Fruit fly (Drosophila melanogaster) whole organism, embryonic: ENCODE results near the gene Bap60.
A peak's percentile ranks its signal among the peaks of the same experiment; 100 is the strongest.

ENCODE experiments used
- BEAF-32 ChIP-seq: fragments of 200-800 bp; sonication (Bioruptor generic); optimal IDR thresholded peaks from 3 replicates; lab custom pipeline; 2017; ENCODE audit warnings: missing biosample characterization, missing genetic modification characterization, mild to moderate bottlenecking, moderate library complexity, missing genetic modification reagents
- CG10462 ChIP-seq: fragments of 200-800 bp; sonication (Bioruptor generic); optimal IDR thresholded peaks from 2 replicates; lab custom pipeline; 2016; ENCODE audit warnings: missing biosample characterization, missing genetic modification characterization
- CG10654 ChIP-seq: fragments of 200-800 bp; sonication (Bioruptor generic); optimal IDR thresholded peaks from 2 replicates; lab custom pipeline; 2016; ENCODE audit warnings: missing biosample characterization, missing genetic modification characterization
- CG11504 ChIP-seq: fragments of 200-800 bp; sonication (Bioruptor generic); optimal IDR thresholded peaks from 3 replicates; lab custom pipeline; 2019; ENCODE audit warnings: missing biosample characterization, mild to moderate bottlenecking, missing genetic modification characterization, moderate library complexity
- CG12104 ChIP-seq: fragments of 200-800 bp; sonication (Bioruptor generic); optimal IDR thresholded peaks from 3 replicates; lab custom pipeline; 2016; ENCODE audit warnings: missing biosample characterization, missing genetic modification characterization
- CG15011 ChIP-seq: fragments of 200-800 bp; sonication (Bioruptor generic); optimal IDR thresholded peaks from 3 replicates; lab custom pipeline; 2018; ENCODE audit warnings: missing biosample characterization, mild to moderate bottlenecking, missing genetic modification characterization
- CG1602 ChIP-seq: fragments of 200-800 bp; sonication (Bioruptor generic); optimal IDR thresholded peaks from 3 replicates; lab custom pipeline; 2016; ENCODE audit warnings: missing biosample characterization, missing genetic modification characterization
- CG17912 ChIP-seq: fragments of 200-800 bp; sonication (Bioruptor generic); optimal IDR thresholded peaks from 2 replicates; lab custom pipeline; 2018; ENCODE audit warnings: missing biosample characterization, mild to moderate bottlenecking, missing genetic modification characterization
- CG18262 ChIP-seq: fragments of 200-800 bp; optimal IDR thresholded peaks from 3 replicates; lab custom pipeline; 2019; ENCODE audit warnings: missing biosample characterization, mild to moderate bottlenecking, missing genetic modification characterization, moderate library complexity
- CG2202 ChIP-seq: fragments of 200-800 bp; sonication (Bioruptor generic); optimal IDR thresholded peaks from 2 replicates; lab custom pipeline; 2018; ENCODE audit warnings: missing biosample characterization, mild to moderate bottlenecking, missing genetic modification characterization
- CG31388 ChIP-seq: fragments of 200-800 bp; sonication (Bioruptor generic); optimal IDR thresholded peaks from 2 replicates; lab custom pipeline; 2016; ENCODE audit warnings: missing biosample characterization, missing genetic modification characterization
- CG34376 ChIP-seq: fragments of 200-800 bp; sonication (Bioruptor generic); optimal IDR thresholded peaks from 2 replicates; lab custom pipeline; 2018; ENCODE audit warnings: missing biosample characterization, mild to moderate bottlenecking, missing genetic modification characterization
- CG34422 ChIP-seq: fragments of 200-800 bp; sonication (Bioruptor generic); IDR thresholded peaks from 3 replicates; pipeline ENCODE4 v1.3.6; 2022; ENCODE audit warnings: missing biosample characterization, missing genetic modification characterization
- CG3995 ChIP-seq: fragments of 200-800 bp; sonication (Bioruptor generic); optimal IDR thresholded peaks from 3 replicates; lab custom pipeline; 2016; ENCODE audit warnings: missing biosample characterization, missing genetic modification characterization
- CG42726 ChIP-seq: fragments of 200-800 bp; sonication (Bioruptor generic); IDR thresholded peaks from 2 replicates; pipeline ENCODE4 v1.3.6; 2022; ENCODE audit warnings: missing biosample characterization, missing genetic modification characterization; ENCODE audit not compliant: partially characterized antibody
- CG4282 ChIP-seq: fragments of 200-800 bp; sonication (Bioruptor generic); optimal IDR thresholded peaks from 2 replicates; lab custom pipeline; 2016; ENCODE audit warnings: missing biosample characterization, missing genetic modification characterization
- CG4360 ChIP-seq: fragments of 200-800 bp; sonication (Bioruptor generic); IDR thresholded peaks from 2 replicates; pipeline ENCODE4 v1.3.6; 2022; ENCODE audit warnings: missing biosample characterization, missing genetic modification characterization
- CG4617 ChIP-seq: fragments of 200-800 bp; sonication (Bioruptor generic); optimal IDR thresholded peaks from 3 replicates; lab custom pipeline; 2016; ENCODE audit warnings: missing biosample characterization, missing genetic modification characterization, borderline replicate concordance
- CG5180 ChIP-seq: fragments of 200-800 bp; sonication (Bioruptor generic); optimal IDR thresholded peaks from 3 replicates; lab custom pipeline; 2017; ENCODE audit warnings: missing biosample characterization, missing genetic modification characterization, mild to moderate bottlenecking, moderate library complexity, missing genetic modification reagents
- CG6765 ChIP-seq: fragments of 200-800 bp; sonication (Bioruptor generic); optimal IDR thresholded peaks from 3 replicates; lab custom pipeline; 2017; ENCODE audit warnings: missing biosample characterization, mild to moderate bottlenecking, missing genetic modification characterization
- CG7271 ChIP-seq: fragments of 200-800 bp; sonication (Bioruptor generic); optimal IDR thresholded peaks from 2 replicates; lab custom pipeline; 2018; ENCODE audit warnings: missing biosample characterization, mild to moderate bottlenecking, missing genetic modification characterization, moderate library complexity
- CG8281 ChIP-seq: fragments of 200-800 bp; sonication (Bioruptor generic); optimal IDR thresholded peaks from 2 replicates; lab custom pipeline; 2018; ENCODE audit warnings: missing biosample characterization, mild to moderate bottlenecking, missing genetic modification characterization, moderate library complexity
- CG8478 ChIP-seq: fragments of >200 bp; optimal IDR thresholded peaks from 2 replicates; lab custom pipeline; 2018
- CG9817 ChIP-seq: fragments of 200-800 bp; sonication (Bioruptor generic); optimal IDR thresholded peaks from 2 replicates; lab custom pipeline; 2018; ENCODE audit warnings: missing biosample characterization, mild to moderate bottlenecking, missing genetic modification characterization, moderate library complexity
- Deaf1 ChIP-seq: fragments of 200-800 bp; optimal IDR thresholded peaks from 3 replicates; lab custom pipeline; 2019; ENCODE audit warnings: missing biosample characterization, mild to moderate bottlenecking, missing genetic modification characterization, moderate library complexity
- GATAe ChIP-seq: fragments of 200-800 bp; sonication (Bioruptor generic); conservative IDR thresholded peaks from 2 replicates; pipeline ENCODE4 v1.3.6; 2022; ENCODE audit warnings: missing biosample characterization, missing genetic modification characterization
- Hand ChIP-seq: fragments of 200-800 bp; sonication (Bioruptor generic); optimal IDR thresholded peaks from 2 replicates; lab custom pipeline; 2017; ENCODE audit warnings: mild to moderate bottlenecking, missing biosample characterization, missing genetic modification reagents, missing genetic modification characterization
- HmgZ ChIP-seq: fragments of 200-800 bp; sonication (Bioruptor generic); optimal IDR thresholded peaks from 2 replicates; lab custom pipeline; 2018; ENCODE audit warnings: missing biosample characterization, mild to moderate bottlenecking, missing genetic modification characterization
- MESR4 ChIP-seq: fragments of 200-800 bp; sonication (Bioruptor generic); optimal IDR thresholded peaks from 2 replicates; lab custom pipeline; 2018; ENCODE audit warnings: missing biosample characterization, mild to moderate bottlenecking, missing genetic modification characterization, moderate library complexity
- Max ChIP-seq: fragments of 200-800 bp; sonication (Bioruptor generic); optimal IDR thresholded peaks from 2 replicates; lab custom pipeline; 2016; ENCODE audit warnings: missing biosample characterization, mild to moderate bottlenecking, missing genetic modification characterization
- NK7.1 ChIP-seq: fragments of 200-800 bp; sonication (Bioruptor generic); optimal IDR thresholded peaks from 3 replicates; lab custom pipeline; 2016; ENCODE audit warnings: missing biosample characterization, missing genetic modification characterization
- Neu2 ChIP-seq: fragments of 200-800 bp; sonication (Bioruptor generic); optimal IDR thresholded peaks from 3 replicates; lab custom pipeline; 2016; ENCODE audit warnings: missing biosample characterization, missing genetic modification characterization, borderline replicate concordance
- Tbp ChIP-seq: fragments of >200 bp; optimal IDR thresholded peaks from 2 replicates; lab custom pipeline; 2018; ENCODE audit warnings: missing biosample characterization, missing genetic modification characterization
- ato ChIP-seq: fragments of 200-800 bp; sonication (Bioruptor generic); IDR thresholded peaks from 2 replicates; pipeline ENCODE4 v1.3.6; 2022; ENCODE audit warnings: missing biosample characterization, missing genetic modification characterization; ENCODE audit not compliant: partially characterized antibody
- az2 ChIP-seq: fragments of 200-800 bp; sonication (Bioruptor generic); optimal IDR thresholded peaks from 3 replicates; lab custom pipeline; 2016; ENCODE audit warnings: missing biosample characterization, missing genetic modification characterization
- bsh ChIP-seq, 2 experiments: fragments of 200-800 bp; sonication (Bioruptor generic); optimal IDR thresholded peaks; 2 replicates each; lab custom pipeline; 2017 to 2018; ENCODE audit warnings: mild to moderate bottlenecking in 2 of 2, missing biosample characterization in 2 of 2, missing genetic modification characterization in 2 of 2, moderate library complexity in 1 of 2
- caup ChIP-seq: fragments of 200-800 bp; sonication (Bioruptor generic); optimal IDR thresholded peaks from 3 replicates; lab custom pipeline; 2017; ENCODE audit warnings: missing biosample characterization, mild to moderate bottlenecking, missing genetic modification characterization, moderate library complexity; ENCODE audit not compliant: severe bottlenecking
- fd102C ChIP-seq: fragments of 200-800 bp; sonication (Bioruptor generic); optimal IDR thresholded peaks from 2 replicates; lab custom pipeline; 2018; ENCODE audit warnings: missing biosample characterization, mild to moderate bottlenecking, missing genetic modification characterization, moderate library complexity
- gem ChIP-seq: fragments of 200-800 bp; sonication (Bioruptor generic); optimal IDR thresholded peaks from 2 replicates; lab custom pipeline; 2019; ENCODE audit warnings: missing biosample characterization, mild to moderate bottlenecking, missing genetic modification characterization, moderate library complexity
- insv ChIP-seq, 2 experiments: fragments of 200-800 bp; sonication (Bioruptor generic); optimal IDR thresholded peaks; 3 replicates each; lab custom pipeline; 2016 to 2018; ENCODE audit warnings: missing biosample characterization in 2 of 2, missing genetic modification characterization in 2 of 2
- kah ChIP-seq: fragments of 200-800 bp; sonication (Bioruptor generic); optimal IDR thresholded peaks from 2 replicates; lab custom pipeline; 2018; ENCODE audit warnings: missing biosample characterization, mild to moderate bottlenecking, missing genetic modification characterization
- lab ChIP-seq: fragments of 200-800 bp; sonication (Bioruptor generic); optimal IDR thresholded peaks from 3 replicates; lab custom pipeline; 2017; ENCODE audit warnings: missing biosample characterization, missing genetic modification characterization, mild to moderate bottlenecking, moderate library complexity, missing genetic modification reagents
- luna ChIP-seq: fragments of 200-800 bp; sonication (Bioruptor generic); optimal IDR thresholded peaks from 2 replicates; lab custom pipeline; 2016; ENCODE audit warnings: missing biosample characterization, missing genetic modification characterization
- org-1 ChIP-seq: fragments of 200-800 bp; sonication (Bioruptor generic); optimal IDR thresholded peaks from 2 replicates; lab custom pipeline; 2017; ENCODE audit warnings: missing biosample characterization, missing genetic modification characterization
- phol ChIP-seq: fragments of 200-800 bp; sonication (Bioruptor generic); optimal IDR thresholded peaks from 3 replicates; lab custom pipeline; 2018; ENCODE audit warnings: missing biosample characterization, mild to moderate bottlenecking, missing genetic modification characterization, moderate library complexity
- pnt ChIP-seq: fragments of 200-800 bp; sonication (Bioruptor generic); optimal IDR thresholded peaks from 3 replicates; lab custom pipeline; 2016; ENCODE audit warnings: missing biosample characterization, missing genetic modification characterization
- sob ChIP-seq: fragments of 200-800 bp; sonication (Bioruptor generic); IDR thresholded peaks from 2 replicates; pipeline ENCODE4 v1.3.6; 2022; ENCODE audit warnings: missing biosample characterization, missing genetic modification characterization
- ssp ChIP-seq: fragments of 200-800 bp; sonication (Bioruptor generic); IDR thresholded peaks from 2 replicates; pipeline ENCODE4 v1.3.6; 2022; ENCODE audit warnings: missing biosample characterization, missing genetic modification characterization
- trem ChIP-seq: fragments of 200-800 bp; optimal IDR thresholded peaks from 3 replicates; lab custom pipeline; 2019; ENCODE audit warnings: missing biosample characterization, mild to moderate bottlenecking, missing genetic modification characterization, moderate library complexity
- unpg ChIP-seq: fragments of 200-800 bp; sonication (Bioruptor generic); optimal IDR thresholded peaks from 3 replicates; lab custom pipeline; 2018; ENCODE audit warnings: missing biosample characterization, mild to moderate bottlenecking, missing genetic modification characterization, moderate library complexity
- zen ChIP-seq: fragments of 200-800 bp; sonication (Bioruptor generic); optimal IDR thresholded peaks from 3 replicates; lab custom pipeline; 2018; ENCODE audit warnings: missing biosample characterization, mild to moderate bottlenecking, missing genetic modification characterization, moderate library complexity

Bap60 gene

DNA sequence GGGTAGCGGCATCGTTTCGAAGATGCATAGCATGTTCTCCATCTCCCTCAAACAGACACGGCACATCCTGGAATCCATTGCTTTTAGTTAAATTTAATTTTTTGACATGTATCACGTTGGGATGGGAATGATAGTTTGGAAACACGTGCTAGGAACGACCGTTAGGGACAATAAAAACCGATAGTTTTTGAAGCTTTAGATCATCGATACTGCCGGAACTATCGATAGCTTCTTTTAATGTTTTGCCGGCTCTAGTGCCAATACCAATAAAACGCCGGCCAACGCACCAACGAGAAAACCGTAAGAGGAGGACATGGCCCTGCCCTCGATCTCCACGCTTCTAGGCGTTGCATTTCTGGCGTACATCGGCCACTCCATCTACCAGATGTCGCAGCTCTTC lies 4.5 kb downstream of the Bap60 start, which contains the start of the genes CG4318 and CG4332 (continued):
- no peak for TF ChIP-seq fd102C (GFP tag; lab: Kevin White, UChicago)
- no peak for TF ChIP-seq CG15011 (GFP tag; lab: Kevin White, UChicago)
- no peak for TF ChIP-seq sob
- TF ChIP-seq MESR4, result peak; percentile 48
- peak; percentile 44 for TF ChIP-seq Max
- TF ChIP-seq CG42726 (GFP tag; lab: Robert Waterston, UW), result peak; percentile 84
- TF ChIP-seq insv (GFP tag; optimal IDR thresholded peaks at IDR 0.05; lab: Kevin White, UChicago), result no peak
- no peak for TF ChIP-seq CG10654 (GFP tag; lab: Kevin White, UChicago)
- no peak for TF ChIP-seq CG6765 (GFP tag; lab: Kevin White, UChicago)
- TF ChIP-seq lab, result no peak
- no peak for TF ChIP-seq az2 (GFP tag; lab: Kevin White, UChicago)
- TF ChIP-seq GATAe, result no peak
- TF ChIP-seq bsh (GFP tag; optimal IDR thresholded peaks at IDR 0.05; lab: Kevin White, UChicago), result no peak
- no peak for TF ChIP-seq zen (tag; lab: Kevin White, UChicago)
- no peak for TF ChIP-seq pnt
- no peak for TF ChIP-seq ssp (GFP tag; lab: Robert Waterston, UW)
- TF ChIP-seq caup (GFP tag; lab: Kevin White, UChicago), result no peak
- no peak for TF ChIP-seq kah (GFP tag; lab: Kevin White, UChicago)
- no peak for TF ChIP-seq CG4360
- no peak for TF ChIP-seq Hand (GFP tag; lab: Kevin White, UChicago)
- no peak for TF ChIP-seq unpg (GFP tag; lab: Kevin White, UChicago)
- TF ChIP-seq NK7.1 (GFP tag; lab: Kevin White, UChicago), result no peak
- no peak for TF ChIP-seq CG10462 (GFP tag; lab: Kevin White, UChicago)
- TF ChIP-seq CG1602 (GFP tag; lab: Kevin White, UChicago), result no peak
- TF ChIP-seq CG11504 (tag; lab: Kevin White, UChicago), result no peak
- no peak for TF ChIP-seq trem (tag; lab: Kevin White, UChicago)
- TF ChIP-seq Neu2 (GFP tag; lab: Kevin White, UChicago), result no peak
- no peak for TF ChIP-seq CG17912 (GFP tag; lab: Kevin White, UChicago)
- peak; percentile 30 for TF ChIP-seq phol
- TF ChIP-seq Tbp, result no peak
- no peak for TF ChIP-seq luna (GFP tag; lab: Kevin White, UChicago)
- TF ChIP-seq CG31388 (GFP tag; lab: Kevin White, UChicago), result no peak
- TF ChIP-seq CG18262 (tag; lab: Kevin White, UChicago), result no peak
- peak; percentile 21 for TF ChIP-seq HmgZ
- TF ChIP-seq CG9817 (tag; lab: Kevin White, UChicago), result no peak
- TF ChIP-seq CG7271 (tag; lab: Kevin White, UChicago), result no peak
- peak; percentile 2 for TF ChIP-seq CG4617 (GFP tag; lab: Kevin White, UChicago)
- no peak for TF ChIP-seq CG5180 (GFP tag; lab: Kevin White, UChicago)
- no peak for TF ChIP-seq CG34376 (GFP tag; lab: Kevin White, UChicago)
- TF ChIP-seq CG12104 (GFP tag; lab: Kevin White, UChicago), result no peak
- no peak for TF ChIP-seq gem (tag; lab: Kevin White, UChicago)
- TF ChIP-seq CG2202 (tag; lab: Kevin White, UChicago), result no peak
- peak; percentile 79 for TF ChIP-seq ato (GFP tag; lab: Robert Waterston, UW)
- no peak for TF ChIP-seq CG4282 (GFP tag; lab: Kevin White, UChicago)
- TF ChIP-seq org-1 (GFP tag; lab: Kevin White, UChicago), result no peak
- TF ChIP-seq Deaf1 (tag; lab: Kevin White, UChicago), result no peak
- peak; percentile 45; the same call in 1 of the 3 replicates for TF ChIP-seq CG34422 (GFP tag; lab: Robert Waterston, UW)
- peak; percentile 36 for TF ChIP-seq CG3995 (GFP tag; lab: Kevin White, UChicago)
- TF ChIP-seq BEAF-32, result peak; percentile 79
- no peak for TF ChIP-seq CG8281 (tag; lab: Kevin White, UChicago)
- TF ChIP-seq CG8478 (lab: Kevin White, UChicago), result no peak
